Worm (Caenorhabditis elegans) whole organism, L3 larva: ENCODE data around the gene B0563.8.

ENCODE experiments used
- R02D3.7 ChIP-seq: fragments of 150-350 bp; optimal IDR thresholded peaks from 2 replicates; lab custom pipeline; 2014; ENCODE audit warnings: missing biosample characterization, missing genetic modification characterization
- ZK546.5 ChIP-seq: sonication (generic microtip); optimal IDR thresholded peaks from 2 replicates; lab custom pipeline; 2017; ENCODE audit warnings: missing biosample characterization, missing genetic modification characterization
- aly-2 ChIP-seq: fragments of 150-350 bp; optimal IDR thresholded peaks from 2 replicates; lab custom pipeline; 2014; ENCODE audit warnings: missing biosample characterization, missing genetic modification characterization
- ama-1 ChIP-seq: fragments of 150-350 bp; optimal IDR thresholded peaks from 2 replicates; lab custom pipeline; 2018
- ceh-16 ChIP-seq: sonication (generic microtip); optimal IDR thresholded peaks from 2 replicates; lab custom pipeline; 2017; ENCODE audit warnings: missing biosample characterization, missing genetic modification characterization
- ceh-28 ChIP-seq: fragments of 150-350 bp; optimal IDR thresholded peaks from 2 replicates; lab custom pipeline; 2014; ENCODE audit warnings: missing biosample characterization, missing genetic modification reagents, missing genetic modification characterization
- ceh-82 ChIP-seq: fragments of 150-350 bp; optimal IDR thresholded peaks from 2 replicates; lab custom pipeline; 2014; ENCODE audit warnings: missing biosample characterization, missing genetic modification characterization
- ceh-9 ChIP-seq: sonication (generic microtip); optimal IDR thresholded peaks from 2 replicates; lab custom pipeline; 2018; ENCODE audit warnings: missing biosample characterization, missing genetic modification characterization
- daf-12 ChIP-seq: fragments of 150-350 bp; optimal IDR thresholded peaks from 2 replicates; lab custom pipeline; 2014; ENCODE audit warnings: missing biosample characterization, missing genetic modification reagents, missing genetic modification characterization
- egl-27 ChIP-seq: sonication (generic microtip); optimal IDR thresholded peaks from 4 replicates; lab custom pipeline; 2017; ENCODE audit warnings: missing biosample characterization, missing genetic modification reagents, missing genetic modification characterization
- egl-5 ChIP-seq: fragments of 150-350 bp; optimal IDR thresholded peaks from 2 replicates; lab custom pipeline; 2017; ENCODE audit warnings: missing biosample characterization, missing genetic modification reagents, missing genetic modification characterization, inconsistent platforms
- elt-1 ChIP-seq: fragments of 150-350 bp; optimal IDR thresholded peaks from 2 replicates; lab custom pipeline; 2014; ENCODE audit warnings: missing biosample characterization, missing genetic modification characterization
- elt-2 ChIP-seq: sonication (generic microtip); optimal IDR thresholded peaks from 2 replicates; lab custom pipeline; 2016; ENCODE audit warnings: missing genetic modification reagents, mild to moderate bottlenecking, missing genetic modification characterization, missing compliant biosample characterization
- elt-3 ChIP-seq, 3 experiments: fragments of 150-350 bp in 1 of 3; sonication (generic microtip) in 2 of 3; optimal IDR thresholded peaks; 2 replicates in 2 of 3; 4 replicates in 1 of 3; lab custom pipeline; 2014 to 2017; ENCODE audit warnings: missing biosample characterization in 3 of 3, missing genetic modification characterization in 3 of 3
- eor-1 ChIP-seq, 2 experiments: fragments of 150-350 bp; optimal IDR thresholded peaks; 2 replicates each; lab custom pipeline; 2014 to 2018; ENCODE audit warnings: missing biosample characterization in 2 of 2, missing genetic modification characterization in 2 of 2
- fkh-10 ChIP-seq: sonication (generic microtip); optimal IDR thresholded peaks from 2 replicates; lab custom pipeline; 2017; ENCODE audit warnings: missing biosample characterization, missing genetic modification reagents, missing genetic modification characterization
- fkh-2 ChIP-seq: fragments of 150-350 bp; optimal IDR thresholded peaks from 2 replicates; lab custom pipeline; 2014; ENCODE audit warnings: missing biosample characterization, missing genetic modification reagents, missing genetic modification characterization
- fos-1 ChIP-seq: fragments of 150-350 bp; optimal IDR thresholded peaks from 2 replicates; lab custom pipeline; 2014; ENCODE audit warnings: missing biosample characterization, missing genetic modification characterization
- hmg-11 ChIP-seq: sonication (generic microtip); optimal IDR thresholded peaks from 2 replicates; lab custom pipeline; 2016; ENCODE audit warnings: missing genetic modification characterization, missing compliant biosample characterization
- jun-1 ChIP-seq: fragments of 150-350 bp; optimal IDR thresholded peaks from 2 replicates; lab custom pipeline; 2014; ENCODE audit warnings: missing biosample characterization, missing genetic modification reagents, missing genetic modification characterization
- lin-15B ChIP-seq: fragments of 150-350 bp; optimal IDR thresholded peaks from 2 replicates; lab custom pipeline; 2014; ENCODE audit warnings: missing biosample characterization, missing genetic modification characterization
- lin-39 ChIP-seq: fragments of 150-350 bp; optimal IDR thresholded peaks from 2 replicates; lab custom pipeline; 2018; ENCODE audit warnings: missing biosample characterization, missing genetic modification reagents, missing genetic modification characterization
- lsy-12 ChIP-seq: sonication (generic microtip); optimal IDR thresholded peaks from 2 replicates; lab custom pipeline; 2016; ENCODE audit warnings: mild to moderate bottlenecking, missing genetic modification characterization, missing compliant biosample characterization
- mdl-1 ChIP-seq: fragments of 150-350 bp; optimal IDR thresholded peaks from 2 replicates; lab custom pipeline; 2014; ENCODE audit warnings: missing biosample characterization, missing genetic modification characterization
- mml-1 ChIP-seq: fragments of 150-350 bp; sonication (generic microtip); optimal IDR thresholded peaks from 3 replicates; lab custom pipeline; 2014; ENCODE audit warnings: missing biosample characterization, missing genetic modification characterization
- nfya-1 ChIP-seq: sonication (generic microtip); optimal IDR thresholded peaks from 2 replicates; lab custom pipeline; 2017; ENCODE audit warnings: missing genetic modification characterization, mild to moderate bottlenecking, missing compliant biosample characterization, antibody characterized with exemption, moderate library complexity; ENCODE audit not compliant: insufficient read depth
- nhr-11 ChIP-seq: fragments of 150-350 bp; optimal IDR thresholded peaks from 2 replicates; lab custom pipeline; 2014; ENCODE audit warnings: missing biosample characterization, missing genetic modification characterization
- nhr-12 ChIP-seq: fragments of 150-350 bp; optimal IDR thresholded peaks from 2 replicates; lab custom pipeline; 2014; ENCODE audit warnings: missing biosample characterization, missing genetic modification characterization
- nhr-23 ChIP-seq: fragments of 150-350 bp; optimal IDR thresholded peaks from 2 replicates; lab custom pipeline; 2014; ENCODE audit warnings: missing biosample characterization, missing genetic modification reagents, missing genetic modification characterization
- nhr-237 ChIP-seq: fragments of 150-350 bp; optimal IDR thresholded peaks from 2 replicates; lab custom pipeline; 2014; ENCODE audit warnings: missing biosample characterization, missing genetic modification characterization
- nhr-25 ChIP-seq: sonication (generic microtip); optimal IDR thresholded peaks from 2 replicates; lab custom pipeline; 2017; ENCODE audit warnings: missing biosample characterization, missing genetic modification characterization
- nhr-28 ChIP-seq: fragments of 150-350 bp; optimal IDR thresholded peaks from 2 replicates; lab custom pipeline; 2014; ENCODE audit warnings: missing biosample characterization, missing genetic modification characterization
- nhr-43 ChIP-seq: sonication (generic microtip); optimal IDR thresholded peaks from 2 replicates; lab custom pipeline; 2016; ENCODE audit warnings: mild to moderate bottlenecking, missing genetic modification characterization, missing compliant biosample characterization; ENCODE audit not compliant: poor library complexity, severe bottlenecking
- nhr-67 ChIP-seq: fragments of 150-350 bp; optimal IDR thresholded peaks from 2 replicates; lab custom pipeline; 2014; ENCODE audit warnings: missing biosample characterization, missing genetic modification characterization
- nhr-76 ChIP-seq: fragments of 150-350 bp; sonication (generic microtip); optimal IDR thresholded peaks from 5 replicates; lab custom pipeline; 2014; ENCODE audit warnings: missing biosample characterization, missing genetic modification characterization
- nhr-77 ChIP-seq: fragments of 150-350 bp; optimal IDR thresholded peaks from 2 replicates; lab custom pipeline; 2014; ENCODE audit warnings: missing biosample characterization, missing genetic modification characterization
- pha-4 ChIP-seq: fragments of 150-350 bp; optimal IDR thresholded peaks from 2 replicates; lab custom pipeline; 2014; ENCODE audit warnings: missing biosample characterization, missing genetic modification reagents, missing genetic modification characterization
- pqm-1 ChIP-seq: fragments of 150-350 bp; optimal IDR thresholded peaks from 2 replicates; lab custom pipeline; 2017; ENCODE audit warnings: missing biosample characterization, missing genetic modification characterization, inconsistent platforms
- sea-2 ChIP-seq: fragments of 150-350 bp; sonication (generic microtip); optimal IDR thresholded peaks from 4 replicates; lab custom pipeline; 2014; ENCODE audit warnings: missing biosample characterization, missing genetic modification reagents, missing genetic modification characterization
- skn-1 ChIP-seq: fragments of 150-350 bp; optimal IDR thresholded peaks from 2 replicates; lab custom pipeline; 2014; ENCODE audit warnings: missing biosample characterization, missing genetic modification characterization
- snpc-4 ChIP-seq: fragments of 150-350 bp; optimal IDR thresholded peaks from 2 replicates; lab custom pipeline; 2014; ENCODE audit warnings: missing biosample characterization, missing genetic modification characterization
- tbx-2 ChIP-seq: sonication (generic microtip); optimal IDR thresholded peaks from 2 replicates; lab custom pipeline; 2016; ENCODE audit warnings: mild to moderate bottlenecking, missing genetic modification characterization, missing compliant biosample characterization
- unc-39 ChIP-seq: sonication (generic microtip); optimal IDR thresholded peaks from 4 replicates; lab custom pipeline; 2017; ENCODE audit warnings: missing biosample characterization, missing genetic modification characterization
- unc-62 ChIP-seq: fragments of 150-350 bp; sonication (generic microtip); optimal IDR thresholded peaks from 4 replicates; lab custom pipeline; 2014; ENCODE audit warnings: missing biosample characterization, missing genetic modification reagents, missing genetic modification characterization
- zag-1 ChIP-seq: fragments of 150-350 bp; optimal IDR thresholded peaks from 2 replicates; lab custom pipeline; 2014; ENCODE audit warnings: missing biosample characterization, missing genetic modification characterization
- ztf-11 ChIP-seq: fragments of 150-350 bp; optimal IDR thresholded peaks from 2 replicates; lab custom pipeline; 2014; ENCODE audit warnings: missing biosample characterization, missing genetic modification characterization
- ztf-4 ChIP-seq: fragments of 150-350 bp; optimal IDR thresholded peaks from 2 replicates; lab custom pipeline; 2014; ENCODE audit warnings: missing biosample characterization, missing genetic modification characterization

B0563.8 gene

ce11 chrX:9174409-9174808 lies at the start of gene B0563.8:
Gene B0563.8 (minus strand): TSS chrX:9174509.
- TF ChIP-seq elt-2 (no peak), R02D3.7 (no peak), elt-3 (tag; optimal IDR thresholded peaks at IDR 0.05; lab: Kevin White, UChicago) (no peak), aly-2 (tag; lab: Kevin White, UChicago) (no peak), sea-2 (GFP tag; lab: Kevin White, UChicago) (no peak)

- TF ChIP-seq tbx-2 (tag; lab: Kevin White, UChicago) = no peak
- TF ChIP-seq nhr-23 (tag; lab: Kevin White, UChicago) = peak; percentile 80
- no peak for TF ChIP-seq unc-62 (GFP tag; lab: Kevin White, UChicago)
- peak; percentile 31 for TF ChIP-seq pha-4 (tag; lab: Kevin White, UChicago)
- no peak for TF ChIP-seq daf-12 (tag; lab: Kevin White, UChicago)
- no peak for TF ChIP-seq ztf-11
- TF ChIP-seq nhr-12 (tag; lab: Kevin White, UChicago) = no peak
- no peak for TF ChIP-seq hmg-11 (tag; lab: Kevin White, UChicago)
- no peak for TF ChIP-seq fos-1
- no peak for TF ChIP-seq nfya-1
- peak; percentile 86 for TF ChIP-seq elt-2
- TF ChIP-seq nhr-11 (tag; lab: Kevin White, UChicago) = no peak
- no peak for TF ChIP-seq aly-2 (tag; lab: Kevin White, UChicago)
- TF ChIP-seq ceh-16 (tag; lab: Kevin White, UChicago) = no peak
- TF ChIP-seq elt-1 (tag; lab: Kevin White, UChicago) = no peak
- TF ChIP-seq snpc-4 = no peak
- no peak for TF ChIP-seq egl-5 (tag; lab: Kevin White, UChicago)
- no peak for TF ChIP-seq ceh-82 (tag; lab: Kevin White, UChicago)
- peak; percentile 76 for TF ChIP-seq jun-1
- TF ChIP-seq elt-3 (tag; optimal IDR thresholded peaks at IDR 0.05; lab: Kevin White, UChicago) = no peak
- TF ChIP-seq ztf-4 (tag; lab: Kevin White, UChicago) = no peak
- TF ChIP-seq ZK546.5 (tag; lab: Kevin White, UChicago) = no peak
- TF ChIP-seq lsy-12 (tag; lab: Kevin White, UChicago) = peak; percentile 7
- TF ChIP-seq ceh-9 (tag; lab: Kevin White, UChicago) = no peak
- TF ChIP-seq R02D3.7 = no peak
- TF ChIP-seq eor-1 (tag; optimal IDR thresholded peaks at IDR 0.05; lab: Kevin White, UChicago) = no peak
- TF ChIP-seq nhr-76 (tag; lab: Kevin White, UChicago) = no peak
- peak; percentile 46 for TF ChIP-seq mdl-1
- TF ChIP-seq ama-1 (lab: Kevin White, UChicago) = no peak
- no peak for TF ChIP-seq nhr-237
- TF ChIP-seq lin-39 (tag; lab: Kevin White, UChicago) = no peak
- no peak for TF ChIP-seq nhr-28 (tag; lab: Kevin White, UChicago)
- no peak for TF ChIP-seq unc-39 (tag; lab: Kevin White, UChicago)
- peak; percentile 69 for TF ChIP-seq nhr-43 (tag; lab: Kevin White, UChicago)
- TF ChIP-seq fkh-10 (GFP tag; lab: Kevin White, UChicago) = no peak
- TF ChIP-seq nhr-67 (tag; lab: Kevin White, UChicago) = no peak
- TF ChIP-seq skn-1 (tag; lab: Kevin White, UChicago) = no peak
- peak; percentile 18 for TF ChIP-seq ceh-28 (tag; lab: Kevin White, UChicago)
- no peak for TF ChIP-seq lin-15B
- no peak for TF ChIP-seq nhr-77 (tag; lab: Kevin White, UChicago)
- no peak for TF ChIP-seq egl-27 (tag; lab: Kevin White, UChicago)
- peak; percentile 52 for TF ChIP-seq nhr-25 (tag; lab: Kevin White, UChicago)
- no peak for TF ChIP-seq mml-1 (tag; lab: Kevin White, UChicago)
- no peak for TF ChIP-seq sea-2 (GFP tag; lab: Kevin White, UChicago)
- TF ChIP-seq zag-1 (tag; lab: Kevin White, UChicago) = no peak
- peak; percentile 54 for TF ChIP-seq pqm-1 (tag; lab: Kevin White, UChicago)
- TF ChIP-seq fkh-2 = no peak
Measured at ce11 chrX:9213873-9214341, 39.6 kb upstream of the B0563.8 start, which contains the start of gene C35B8.3. Gene C35B8.3 (plus strand): TSS chrX:9213923.
